Worm (Caenorhabditis elegans): ENCODE data around the gene trcs-1.

ce11 chrIV:9614695-9615094 lies 26.1 kb upstream of the trcs-1 start, which contains the start of gene elt-1:
- TF ChIP-seq Y55F3AM.14 (GFP tag; optimal IDR thresholded peaks at IDR 0.05), result no peak
- no peak for TF ChIP-seq nhr-77 (tag; optimal IDR thresholded peaks at IDR 0.05)
- TF ChIP-seq mdl-1 (tag; optimal IDR thresholded peaks at IDR 0.05), result no peak
- no peak for TF ChIP-seq egl-27 (tag; optimal IDR thresholded peaks at IDR 0.05)
- TF ChIP-seq unc-62 (GFP tag; optimal IDR thresholded peaks at IDR 0.05), result no peak
- TF ChIP-seq snpc-4 (tag; optimal IDR thresholded peaks at IDR 0.05), result no peak
- no peak for TF ChIP-seq R02D3.7 (tag; optimal IDR thresholded peaks at IDR 0.05)
- TF ChIP-seq ztf-11 (tag; optimal IDR thresholded peaks at IDR 0.05), result no peak
- TF ChIP-seq nhr-12 (tag; optimal IDR thresholded peaks at IDR 0.05), result no peak

All from whole organism, L2 larva.